Fruit fly (Drosophila melanogaster) whole organism, pupa: ENCODE results near the gene Pak3.

Experiments used
- CG13204 ChIP-seq: fragments of 200-800 bp; sonication (Bioruptor generic); optimal IDR thresholded peaks from 2 replicates; lab custom pipeline; 2018; ENCODE audit warnings: missing biosample characterization, mild to moderate bottlenecking, missing genetic modification characterization, moderate library complexity
- CG17806 ChIP-seq: fragments of 200-800 bp; sonication (Bioruptor generic); optimal IDR thresholded peaks from 2 replicates; lab custom pipeline; 2018; ENCODE audit warnings: missing biosample characterization, mild to moderate bottlenecking, missing genetic modification characterization, moderate library complexity
- CG4496 ChIP-seq: fragments of 200-800 bp; sonication (Bioruptor generic); IDR thresholded peaks from 3 replicates; pipeline ENCODE4 v1.3.6; 2022; ENCODE audit warnings: missing biosample characterization, missing genetic modification characterization
- D1 ChIP-seq: fragments of 200-800 bp; sonication (Bioruptor generic); optimal IDR thresholded peaks from 2 replicates; lab custom pipeline; 2018; ENCODE audit warnings: missing biosample characterization, mild to moderate bottlenecking, missing genetic modification characterization, moderate library complexity
- Ets98B ChIP-seq: fragments of 200-800 bp; sonication (Bioruptor generic); IDR thresholded peaks from 2 replicates; pipeline ENCODE4 v1.3.6; 2022; ENCODE audit warnings: missing biosample characterization, missing genetic modification characterization
- Pif1B ChIP-seq: fragments of 200-800 bp; sonication (Bioruptor generic); optimal IDR thresholded peaks from 3 replicates; lab custom pipeline; 2016; ENCODE audit warnings: missing biosample characterization, missing genetic modification characterization
- gl ChIP-seq: fragments of 200-800 bp; sonication (Bioruptor generic); optimal IDR thresholded peaks from 2 replicates; lab custom pipeline; 2018; ENCODE audit warnings: missing biosample characterization, mild to moderate bottlenecking, missing genetic modification characterization
- rn ChIP-seq: fragments of 200-800 bp; sonication (Bioruptor generic); IDR thresholded peaks from 2 replicates; pipeline ENCODE4 v1.3.6; 2022; ENCODE audit warnings: missing biosample characterization, missing genetic modification characterization

dm6 chr3R:16416508-16416907, 37.1 kb downstream of the Pak3 start:
- TF ChIP-seq D1 (no peak), CG17806 (no peak), Ets98B (GFP tag; lab: Robert Waterston, UW) (no peak), rn (GFP tag; lab: Robert Waterston, UW) (no peak), gl (tag; lab: Kevin White, UChicago) (no peak), Pif1B (no peak), CG13204 (GFP tag; lab: Kevin White, UChicago) (no peak), CG4496 (GFP tag; lab: Robert Waterston, UW) (no peak)
